Worm (Caenorhabditis elegans): ENCODE results near the gene C25E10.5.

DNA sequence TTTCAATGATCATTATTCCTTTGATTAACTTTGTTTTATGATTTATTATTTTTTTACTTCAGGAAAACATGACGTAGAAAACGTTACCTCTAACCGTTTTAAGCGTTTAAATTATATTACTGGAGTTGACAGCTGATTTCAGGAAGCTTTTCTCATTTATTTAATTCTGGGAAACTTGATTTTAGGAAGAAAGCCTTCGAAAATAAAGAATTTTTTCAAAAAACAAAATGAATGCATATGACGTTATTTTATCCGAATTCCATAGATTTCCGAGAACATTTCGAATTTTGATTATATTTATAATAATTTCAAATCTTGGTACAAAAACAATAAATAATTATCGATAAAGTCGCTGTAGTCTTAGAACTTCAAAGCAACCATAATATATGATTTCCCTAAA, 18.9 kb downstream of the C25E10.5 start:
- TF ChIP-seq nfya-1 (tag; optimal IDR thresholded peaks at IDR 0.05), result no peak
- no peak for TF ChIP-seq ceh-9 (tag; optimal IDR thresholded peaks at IDR 0.05)
- TF ChIP-seq nhr-11 (tag; optimal IDR thresholded peaks at IDR 0.05), result no peak
- TF ChIP-seq C38D4.7 (GFP tag; optimal IDR thresholded peaks at IDR 0.05), result no peak
- TF ChIP-seq fkh-10 (GFP tag; optimal IDR thresholded peaks at IDR 0.05), result no peak
- no peak for TF ChIP-seq pqm-1 (tag; optimal IDR thresholded peaks at IDR 0.05)
- no peak for TF ChIP-seq ama-1 (optimal IDR thresholded peaks at IDR 0.05)
- no peak for TF ChIP-seq sdc-2 (tag; optimal IDR thresholded peaks at IDR 0.05)
- no peak for TF ChIP-seq pag-3 (tag; optimal IDR thresholded peaks at IDR 0.05; ENCODE audit: borderline replicate concordance)
- no peak for TF ChIP-seq rnt-1 (tag; optimal IDR thresholded peaks at IDR 0.05)
- no peak for TF ChIP-seq ztf-16 (tag; optimal IDR thresholded peaks at IDR 0.05)
